Fruit fly (Drosophila melanogaster) Kc167 (cell line): ENCODE results near the gene DNAlig3.

Experiments used
- Myc ChIP-seq: fragments of >200 bp; optimal IDR thresholded peaks from 2 replicates; lab custom pipeline; 2017; ENCODE audit warnings: missing external identifiers
- h ChIP-seq: fragments of >200 bp; optimal IDR thresholded peaks from 3 replicates; lab custom pipeline; 2018; ENCODE audit warnings: missing external identifiers
- insv ChIP-seq: fragments of >200 bp; optimal IDR thresholded peaks from 3 replicates; lab custom pipeline; 2018; ENCODE audit warnings: missing external identifiers
- psq ChIP-seq: fragments of >200 bp; optimal IDR thresholded peaks from 2 replicates; lab custom pipeline; 2017; ENCODE audit warnings: missing external identifiers
- ttk ChIP-seq: sonication (Bioruptor generic); optimal IDR thresholded peaks from 2 replicates; lab custom pipeline; 2017; ENCODE audit warnings: missing external identifiers

dm6 chr3R:12386965-12387364 is 14.7 kb downstream of the DNAlig3 start, which contains the start of gene CG33098:
- TF ChIP-seq Myc (lab: Kevin White, UChicago) (no peak), insv (lab: Kevin White, UChicago) (no peak), psq (no peak), ttk (lab: Kevin White, UChicago) (no peak), h (no peak)
